Worm (Caenorhabditis elegans) whole organism, L1 larva: ENCODE data around the gene Y62E10A.24.
A peak's percentile ranks its signal among the peaks of the same experiment; 100 is the strongest.

Experiments used
- C04F5.9 ChIP-seq: sonication (generic microtip); optimal IDR thresholded peaks from 2 replicates; lab custom pipeline; 2016; ENCODE audit warnings: missing genetic modification characterization, missing compliant biosample characterization
- F16B12.6 ChIP-seq: fragments of 150-350 bp; optimal IDR thresholded peaks from 2 replicates; lab custom pipeline; 2014; ENCODE audit warnings: missing biosample characterization, missing genetic modification characterization
- ceh-8 ChIP-seq: fragments of 200-800 bp; sonication (Bioruptor generic); optimal IDR thresholded peaks from 2 replicates; lab custom pipeline; 2018; ENCODE audit warnings: mild to moderate bottlenecking, missing genetic modification characterization, moderate library complexity, missing compliant biosample characterization
- ceh-82 ChIP-seq, 3 experiments: fragments of 150-350 bp in 1 of 3; sonication (generic microtip) in 2 of 3; optimal IDR thresholded peaks; 2 replicates each; lab custom pipeline; 2014 to 2017; ENCODE audit warnings: missing biosample characterization in 3 of 3, missing genetic modification characterization in 3 of 3
- ceh-90 ChIP-seq: sonication (generic microtip); optimal IDR thresholded peaks from 2 replicates; lab custom pipeline; 2016; ENCODE audit warnings: missing genetic modification characterization, missing compliant biosample characterization
- ces-1 ChIP-seq: fragments of 150-350 bp; optimal IDR thresholded peaks from 2 replicates; lab custom pipeline; 2014; ENCODE audit warnings: missing biosample characterization, missing genetic modification reagents, missing genetic modification characterization
- dpl-1 ChIP-seq, 3 experiments: fragments of 150-350 bp in 2 of 3; sonication (generic microtip) in 1 of 3; optimal IDR thresholded peaks; 2 replicates each; lab custom pipeline; 2014 to 2017; ENCODE audit warnings: missing biosample characterization in 3 of 3, missing genetic modification characterization in 3 of 3, missing genetic modification reagents in 3 of 3
- dsc-1 ChIP-seq: sonication (generic microtip); optimal IDR thresholded peaks from 2 replicates; lab custom pipeline; 2016; ENCODE audit warnings: mild to moderate bottlenecking, missing genetic modification characterization, missing compliant biosample characterization
- efl-1 ChIP-seq, 4 experiments: fragments of 150-350 bp; optimal IDR thresholded peaks in 3 of 4; peaks in 1 of 4; 1 replicate in 1 of 4; 2 replicates in 3 of 4; lab custom pipeline; 2014; ENCODE audit warnings: missing biosample characterization in 2 of 4, missing genetic modification characterization in 2 of 4, missing genetic modification reagents in 2 of 4
- efl-3 ChIP-seq: fragments of 200-800 bp; sonication (Bioruptor generic); optimal IDR thresholded peaks from 2 replicates; lab custom pipeline; 2018; ENCODE audit warnings: mild to moderate bottlenecking, missing genetic modification characterization, missing compliant biosample characterization
- egl-13 ChIP-seq: sonication (generic microtip); optimal IDR thresholded peaks from 2 replicates; lab custom pipeline; 2016; ENCODE audit warnings: missing genotype, missing genetic modification reagents, missing genetic modification characterization, missing compliant biosample characterization
- elt-2 ChIP-seq: sonication (generic microtip); optimal IDR thresholded peaks from 2 replicates; lab custom pipeline; 2016; ENCODE audit warnings: missing genetic modification characterization, mild to moderate bottlenecking, inconsistent platforms, missing compliant biosample characterization, missing genetic modification reagents
- ets-5 ChIP-seq: fragments of 200-800 bp; sonication (Bioruptor generic); IDR thresholded peaks from 2 replicates; pipeline ENCODE4 v1.3.6; 2022; ENCODE audit warnings: missing genetic modification characterization, missing compliant biosample characterization
- fkh-10 ChIP-seq: sonication (generic microtip); optimal IDR thresholded peaks from 2 replicates; lab custom pipeline; 2017; ENCODE audit warnings: missing biosample characterization, missing genetic modification reagents, missing genetic modification characterization
- fkh-8 ChIP-seq: sonication (generic microtip); optimal IDR thresholded peaks from 2 replicates; lab custom pipeline; 2016; ENCODE audit warnings: mild to moderate bottlenecking, missing genetic modification characterization, missing compliant biosample characterization
- hlh-17 ChIP-seq: fragments of 200-800 bp; sonication (Bioruptor generic); optimal IDR thresholded peaks from 2 replicates; lab custom pipeline; 2018; ENCODE audit warnings: missing genetic modification characterization, mild to moderate bottlenecking, missing compliant biosample characterization, moderate library complexity, borderline replicate concordance
- hpl-2 ChIP-seq: fragments of 150-350 bp; optimal IDR thresholded peaks from 2 replicates; lab custom pipeline; 2014; ENCODE audit warnings: missing biosample characterization, missing genetic modification reagents, missing genetic modification characterization
- irx-1 ChIP-seq: sonication (generic microtip); optimal IDR thresholded peaks from 2 replicates; lab custom pipeline; 2016; ENCODE audit warnings: missing genetic modification characterization, missing compliant biosample characterization
- isw-1 ChIP-seq: fragments of 200-800 bp; sonication (Bioruptor generic); IDR thresholded peaks from 2 replicates; pipeline ENCODE4 v1.3.6; 2022; ENCODE audit warnings: missing genetic modification characterization, missing compliant biosample characterization
- lin-14 ChIP-seq: fragments of 200-800 bp; sonication (Bioruptor generic); optimal IDR thresholded peaks from 2 replicates; lab custom pipeline; 2018; ENCODE audit warnings: mild to moderate bottlenecking, missing genetic modification characterization, moderate library complexity, missing compliant biosample characterization
- lin-15B ChIP-seq: fragments of 150-350 bp; sonication (generic microtip); optimal IDR thresholded peaks from 3 replicates; lab custom pipeline; 2014; ENCODE audit warnings: missing biosample characterization, missing genetic modification characterization
- lin-39 ChIP-seq: fragments of 150-350 bp; optimal IDR thresholded peaks from 2 replicates; lab custom pipeline; 2014; ENCODE audit warnings: missing biosample characterization, missing genetic modification reagents, missing genetic modification characterization
- mdl-1 ChIP-seq, 2 experiments: fragments of 150-350 bp; optimal IDR thresholded peaks; 2 replicates each; lab custom pipeline; 2014 to 2017; ENCODE audit warnings: missing biosample characterization in 2 of 2, missing genetic modification characterization in 2 of 2, inconsistent platforms in 1 of 2
- mef-2 ChIP-seq: fragments of 150-350 bp; optimal IDR thresholded peaks from 2 replicates; lab custom pipeline; 2014; ENCODE audit warnings: missing biosample characterization, missing genetic modification characterization
- nhr-11 ChIP-seq: fragments of 150-350 bp; optimal IDR thresholded peaks from 2 replicates; lab custom pipeline; 2014; ENCODE audit warnings: missing biosample characterization, missing genetic modification characterization
- nhr-12 ChIP-seq: sonication (generic microtip); optimal IDR thresholded peaks from 2 replicates; lab custom pipeline; 2017; ENCODE audit warnings: missing biosample characterization, missing genetic modification characterization
- nhr-20 ChIP-seq: sonication (generic microtip); optimal IDR thresholded peaks from 2 replicates; lab custom pipeline; 2016; ENCODE audit warnings: mild to moderate bottlenecking, missing genetic modification characterization, missing compliant biosample characterization
- nhr-28 ChIP-seq: fragments of 150-350 bp; optimal IDR thresholded peaks from 2 replicates; lab custom pipeline; 2014; ENCODE audit warnings: missing biosample characterization, missing genetic modification characterization
- nhr-47 ChIP-seq: sonication (generic microtip); optimal IDR thresholded peaks from 2 replicates; lab custom pipeline; 2016; ENCODE audit warnings: mild to moderate bottlenecking, missing genetic modification characterization, moderate library complexity, missing compliant biosample characterization
- nhr-76 ChIP-seq: sonication (generic microtip); optimal IDR thresholded peaks from 2 replicates; lab custom pipeline; 2017; ENCODE audit warnings: missing biosample characterization, missing genetic modification characterization
- nhr-77 ChIP-seq: fragments of 150-350 bp; optimal IDR thresholded peaks from 2 replicates; lab custom pipeline; 2014; ENCODE audit warnings: missing biosample characterization, missing genetic modification characterization
- nhr-90 ChIP-seq: sonication (generic microtip); optimal IDR thresholded peaks from 2 replicates; lab custom pipeline; 2016; ENCODE audit warnings: mild to moderate bottlenecking, missing genetic modification characterization, missing compliant biosample characterization; ENCODE audit not compliant: poor library complexity
- pax-3 ChIP-seq: fragments of 200-800 bp; sonication (Bioruptor generic); optimal IDR thresholded peaks from 2 replicates; lab custom pipeline; 2018; ENCODE audit warnings: mild to moderate bottlenecking, missing genetic modification characterization, moderate library complexity, missing compliant biosample characterization
- rnt-1 ChIP-seq: sonication (generic microtip); optimal IDR thresholded peaks from 2 replicates; lab custom pipeline; 2016; ENCODE audit warnings: mild to moderate bottlenecking, missing genetic modification characterization, moderate library complexity, missing compliant biosample characterization
- snpc-4 ChIP-seq: fragments of 150-350 bp; optimal IDR thresholded peaks from 2 replicates; lab custom pipeline; 2014; ENCODE audit warnings: missing biosample characterization, missing genetic modification characterization
- snu-23 ChIP-seq: sonication (generic microtip); optimal IDR thresholded peaks from 2 replicates; lab custom pipeline; 2016; ENCODE audit warnings: missing genetic modification characterization, missing compliant biosample characterization
- sptf-1 ChIP-seq: fragments of 150-350 bp; optimal IDR thresholded peaks from 2 replicates; lab custom pipeline; 2014; ENCODE audit warnings: missing biosample characterization, missing genetic modification characterization
- sup-37 ChIP-seq: fragments of 200-800 bp; sonication (Bioruptor generic); optimal IDR thresholded peaks from 2 replicates; lab custom pipeline; 2018; ENCODE audit warnings: mild to moderate bottlenecking, missing genetic modification characterization, missing compliant biosample characterization
- tbx-2 ChIP-seq: sonication (generic microtip); optimal IDR thresholded peaks from 2 replicates; lab custom pipeline; 2016; ENCODE audit warnings: missing genetic modification characterization, missing compliant biosample characterization
- tlp-1 ChIP-seq: fragments of 150-350 bp; optimal IDR thresholded peaks from 2 replicates; lab custom pipeline; 2014; ENCODE audit warnings: missing biosample characterization, missing genetic modification characterization
- unc-130 ChIP-seq: fragments of 150-350 bp; optimal IDR thresholded peaks from 2 replicates; lab custom pipeline; 2017; ENCODE audit warnings: missing biosample characterization, missing genetic modification characterization, inconsistent platforms
- xbp-1 ChIP-seq: sonication (generic microtip); optimal IDR thresholded peaks from 2 replicates; lab custom pipeline; 2016; ENCODE audit warnings: missing genetic modification characterization, missing compliant biosample characterization
- zag-1 ChIP-seq: fragments of 150-350 bp; optimal IDR thresholded peaks from 2 replicates; lab custom pipeline; 2014; ENCODE audit warnings: missing biosample characterization, missing genetic modification characterization
- zip-4 ChIP-seq: fragments of 200-800 bp; sonication (Bioruptor generic); optimal IDR thresholded peaks from 2 replicates; lab custom pipeline; 2018; ENCODE audit warnings: mild to moderate bottlenecking, missing genetic modification characterization, moderate library complexity, missing compliant biosample characterization
- ztf-4 ChIP-seq: fragments of 150-350 bp; optimal IDR thresholded peaks from 2 replicates; lab custom pipeline; 2014; ENCODE audit warnings: missing biosample characterization, missing genetic modification characterization

The Y62E10A.24 gene

ce11 chrIV:13377716-13378115, 7.2 kb downstream of the Y62E10A.24 start, which contains the start of gene mau-8:
Gene mau-8, plus strand, starts transcription at chrIV:13378016.
- no peak for TF ChIP-seq zag-1
- TF ChIP-seq lin-14 (GFP tag; lab: Kevin White, UChicago), result no peak
- TF ChIP-seq egl-13 (tag; lab: Kevin White, UChicago), result no peak
- no peak for TF ChIP-seq hlh-17 (GFP tag; lab: Kevin White, UChicago)
- TF ChIP-seq lin-39, result no peak
- TF ChIP-seq nhr-28, result no peak
- TF ChIP-seq zip-4 (GFP tag; lab: Kevin White, UChicago), result no peak
- no peak for TF ChIP-seq ceh-90 (tag; lab: Kevin White, UChicago)
- no peak for TF ChIP-seq nhr-11 (tag; lab: Kevin White, UChicago)
- no peak for TF ChIP-seq rnt-1 (tag; lab: Kevin White, UChicago)
- TF ChIP-seq nhr-47 (tag; lab: Kevin White, UChicago), result no peak
- no peak for TF ChIP-seq nhr-76 (tag; lab: Kevin White, UChicago)
- TF ChIP-seq tbx-2 (tag; lab: Kevin White, UChicago), result no peak
- no peak for TF ChIP-seq F16B12.6 (tag; lab: Kevin White, UChicago)
- TF ChIP-seq snpc-4 (tag; lab: Kevin White, UChicago), result no peak
- no peak for TF ChIP-seq elt-2

- TF ChIP-seq efl-1 (optimal IDR thresholded peaks at IDR 0.05; lab: Kevin White, UChicago) (no peak), efl-1 (GFP tag; optimal IDR thresholded peaks at IDR 0.05 in 1 of 2; lab: Kevin White, UChicago) (peak in 1 of 2 experiments; percentile 58), snpc-4 (tag; lab: Kevin White, UChicago) (no peak)
Observed at ce11 chrIV:13380506-13380905, 10.0 kb downstream of the Y62E10A.24 start.

- TF ChIP-seq ces-1 (GFP tag; lab: Kevin White, UChicago) (no peak), unc-130 (tag; lab: Kevin White, UChicago) (no peak), efl-3 (no peak), nhr-11 (tag; lab: Kevin White, UChicago) (no peak), ceh-8 (no peak), dpl-1 (GFP tag; optimal IDR thresholded peaks at IDR 0.05; lab: Kevin White, UChicago) (no peak), ets-5 (GFP tag; lab: Robert Waterston, UW) (no peak), hpl-2 (GFP tag; lab: Kevin White, UChicago) (no peak), zag-1 (no peak), sup-37 (GFP tag; lab: Kevin White, UChicago) (no peak), zip-4 (GFP tag; lab: Kevin White, UChicago) (no peak), mdl-1 (tag; optimal IDR thresholded peaks at IDR 0.05; lab: Kevin White, UChicago) (no peak), dsc-1 (tag; lab: Kevin White, UChicago) (no peak), nhr-90 (tag; lab: Kevin White, UChicago) (no peak)
- TF ChIP-seq, all 84 proteins: peak for 0
Observed at ce11 chrIV:13381823-13382222, 11.3 kb downstream of the Y62E10A.24 start, which contains the start of gene emc-3. Gene emc-3, minus strand, starts transcription at chrIV:13381923.

- no peak for TF ChIP-seq fkh-10 (GFP tag; lab: Kevin White, UChicago)
- TF ChIP-seq nhr-12, result no peak
- no peak for TF ChIP-seq mef-2 (tag; lab: Kevin White, UChicago)
- TF ChIP-seq pax-3 (tag; lab: Kevin White, UChicago), result no peak
- TF ChIP-seq fkh-8 (tag; lab: Kevin White, UChicago), result peak; percentile 26
- TF ChIP-seq efl-3, result no peak
- TF ChIP-seq efl-1 (optimal IDR thresholded peaks at IDR 0.05; lab: Kevin White, UChicago), result peak; percentile 19 to 28
- peak in 1 of 2 experiments; percentile 9 for TF ChIP-seq efl-1 (GFP tag; optimal IDR thresholded peaks at IDR 0.05 in 1 of 2; lab: Kevin White, UChicago)
- no peak for TF ChIP-seq irx-1
- TF ChIP-seq lin-14 (GFP tag; lab: Kevin White, UChicago), result no peak
- peak; percentile 17 for TF ChIP-seq nhr-47 (tag; lab: Kevin White, UChicago)
- no peak for TF ChIP-seq nhr-77 (tag; lab: Kevin White, UChicago)
- TF ChIP-seq elt-2, result no peak
- TF ChIP-seq ceh-82 (tag; optimal IDR thresholded peaks at IDR 0.05; lab: Kevin White, UChicago), result peak in 2 of 3 experiments; percentile 22 to 43
- no peak for TF ChIP-seq tlp-1
- TF ChIP-seq snu-23 (GFP tag; lab: Kevin White, UChicago), result peak; percentile 42
- peak; percentile 14 for TF ChIP-seq xbp-1 (tag; lab: Kevin White, UChicago)
- TF ChIP-seq sptf-1 (tag; lab: Kevin White, UChicago), result no peak
- TF ChIP-seq nhr-20 (tag; lab: Kevin White, UChicago), result no peak
- no peak for TF ChIP-seq lin-15B (tag; lab: Kevin White, UChicago)
- TF ChIP-seq isw-1 (GFP tag; lab: Robert Waterston, UW), result no peak
- no peak for TF ChIP-seq ztf-4 (tag; lab: Kevin White, UChicago)
- no peak for TF ChIP-seq C04F5.9 (tag; lab: Kevin White, UChicago)
- TF ChIP-seq unc-130 (tag; lab: Kevin White, UChicago), result no peak
- TF ChIP-seq hpl-2 (GFP tag; lab: Kevin White, UChicago), result no peak
Observed at ce11 chrIV:13383763-13384436, 13.4 kb downstream of the Y62E10A.24 start, which contains the start of gene rab-19. Gene rab-19, minus strand, starts transcription at chrIV:13384386.
